Fruit fly (Drosophila melanogaster) whole organism, embryonic: Measurements from ENCODE around the gene SP555.

ENCODE experiments used
- Antp ChIP-seq: fragments of 200-800 bp; sonication (Bioruptor generic); optimal IDR thresholded peaks from 3 replicates; lab custom pipeline; 2016; ENCODE audit warnings: missing biosample characterization, missing genetic modification characterization
- Atf-2 ChIP-seq: fragments of 200-800 bp; sonication (Bioruptor generic); optimal IDR thresholded peaks from 2 replicates; lab custom pipeline; 2016; ENCODE audit warnings: missing biosample characterization, missing genetic modification characterization
- Bgb ChIP-seq: fragments of 200-800 bp; sonication (Bioruptor generic); IDR thresholded peaks from 2 replicates; pipeline ENCODE4 v1.3.6; 2022; ENCODE audit warnings: missing biosample characterization, missing genetic modification characterization; ENCODE audit not compliant: partially characterized antibody
- CG12155 ChIP-seq: fragments of 200-800 bp; sonication (Bioruptor generic); optimal IDR thresholded peaks from 3 replicates; lab custom pipeline; 2016; ENCODE audit warnings: missing biosample characterization, missing genetic modification characterization
- CG12219 ChIP-seq: fragments of 200-800 bp; sonication (Bioruptor generic); optimal IDR thresholded peaks from 3 replicates; lab custom pipeline; 2018; ENCODE audit warnings: missing biosample characterization, mild to moderate bottlenecking, missing genetic modification characterization
- CG13424 ChIP-seq: fragments of 200-800 bp; sonication (Bioruptor generic); optimal IDR thresholded peaks from 2 replicates; lab custom pipeline; 2019; ENCODE audit warnings: missing biosample characterization, mild to moderate bottlenecking, missing genetic modification characterization, moderate library complexity
- CG13624 ChIP-seq: fragments of 200-800 bp; sonication (Bioruptor generic); optimal IDR thresholded peaks from 2 replicates; lab custom pipeline; 2016; ENCODE audit warnings: missing biosample characterization, missing genetic modification characterization
- CG14965 ChIP-seq: fragments of 200-800 bp; sonication (Bioruptor generic); optimal IDR thresholded peaks from 2 replicates; lab custom pipeline; 2016; ENCODE audit warnings: missing biosample characterization, missing genetic modification characterization, borderline replicate concordance
- CG18764 ChIP-seq: fragments of 200-800 bp; sonication (Bioruptor generic); optimal IDR thresholded peaks from 3 replicates; lab custom pipeline; 2016; ENCODE audit warnings: missing biosample characterization, missing genetic modification characterization
- CG2678 ChIP-seq: fragments of 200-800 bp; sonication (Bioruptor generic); optimal IDR thresholded peaks from 3 replicates; lab custom pipeline; 2019; ENCODE audit warnings: missing biosample characterization, mild to moderate bottlenecking, missing genetic modification characterization, moderate library complexity
- CG3838 ChIP-seq: fragments of 200-800 bp; sonication (Bioruptor generic); optimal IDR thresholded peaks from 3 replicates; lab custom pipeline; 2016; ENCODE audit warnings: missing biosample characterization, missing genetic modification characterization
- CG4404 ChIP-seq: fragments of 200-800 bp; sonication (Bioruptor generic); IDR thresholded peaks from 2 replicates; pipeline ENCODE4 v1.3.6; 2022; ENCODE audit warnings: missing biosample characterization, missing genetic modification characterization
- CG4424 ChIP-seq: fragments of 200-800 bp; sonication (Bioruptor generic); optimal IDR thresholded peaks from 3 replicates; lab custom pipeline; 2016; ENCODE audit warnings: missing biosample characterization, missing genetic modification characterization
- CG5180 ChIP-seq: fragments of 200-800 bp; sonication (Bioruptor generic); optimal IDR thresholded peaks from 3 replicates; lab custom pipeline; 2017; ENCODE audit warnings: missing biosample characterization, missing genetic modification characterization, mild to moderate bottlenecking, moderate library complexity, missing genetic modification reagents
- CG6654 ChIP-seq: fragments of 200-800 bp; sonication (Bioruptor generic); optimal IDR thresholded peaks from 2 replicates; lab custom pipeline; 2017; ENCODE audit warnings: missing biosample characterization, mild to moderate bottlenecking, missing genetic modification characterization
- CG8290 ChIP-seq, 3 experiments: fragments of 200-800 bp; sonication (Bioruptor generic); optimal IDR thresholded peaks; 2 replicates each; lab custom pipeline; 2016 to 2019; ENCODE audit warnings: missing biosample characterization in 3 of 3, missing genetic modification characterization in 3 of 3, mild to moderate bottlenecking in 2 of 3, moderate library complexity in 1 of 3
- CG8359 ChIP-seq: fragments of 200-800 bp; sonication (Bioruptor generic); optimal IDR thresholded peaks from 2 replicates; lab custom pipeline; 2017; ENCODE audit warnings: missing biosample characterization, mild to moderate bottlenecking, missing genetic modification characterization, borderline replicate concordance
- CG9215 ChIP-seq: fragments of 200-800 bp; sonication (Bioruptor generic); IDR thresholded peaks from 2 replicates; pipeline ENCODE4 v1.3.6; 2022; ENCODE audit warnings: missing biosample characterization, missing genetic modification characterization
- CHES-1-like ChIP-seq: fragments of 200-800 bp; sonication (Bioruptor generic); optimal IDR thresholded peaks from 2 replicates; lab custom pipeline; 2016; ENCODE audit warnings: missing biosample characterization, missing genetic modification characterization
- Chrac-16 ChIP-seq: fragments of 200-800 bp; sonication (Bioruptor generic); optimal IDR thresholded peaks from 3 replicates; lab custom pipeline; 2016; ENCODE audit warnings: missing biosample characterization, missing genetic modification characterization
- CkIIα-i1 ChIP-seq: fragments of 200-800 bp; sonication (Bioruptor generic); IDR thresholded peaks from 2 replicates; pipeline ENCODE4 v1.3.6; 2022; ENCODE audit warnings: missing biosample characterization, missing genetic modification characterization
- E2f2 ChIP-seq: fragments of 200-800 bp; sonication (Bioruptor generic); IDR thresholded peaks from 2 replicates; pipeline ENCODE4 v1.3.6; 2022; ENCODE audit warnings: missing biosample characterization, missing genetic modification characterization
- HLHmδ ChIP-seq: fragments of 200-800 bp; sonication (Bioruptor generic); optimal IDR thresholded peaks from 2 replicates; lab custom pipeline; 2018; ENCODE audit warnings: missing biosample characterization, mild to moderate bottlenecking, missing genetic modification characterization, moderate library complexity
- Hmx ChIP-seq: fragments of 200-800 bp; sonication (Bioruptor generic); optimal IDR thresholded peaks from 2 replicates; lab custom pipeline; 2016; ENCODE audit warnings: missing biosample characterization, missing genetic modification characterization
- Hr3 ChIP-seq: fragments of 200-800 bp; sonication (Bioruptor generic); optimal IDR thresholded peaks from 3 replicates; lab custom pipeline; 2016; ENCODE audit warnings: missing biosample characterization, missing genetic modification characterization
- Hsf ChIP-seq: fragments of 200-800 bp; sonication (Bioruptor generic); optimal IDR thresholded peaks from 3 replicates; lab custom pipeline; 2016; ENCODE audit warnings: missing biosample characterization, missing genetic modification characterization
- MESR4 ChIP-seq: fragments of 200-800 bp; sonication (Bioruptor generic); optimal IDR thresholded peaks from 2 replicates; lab custom pipeline; 2018; ENCODE audit warnings: missing biosample characterization, mild to moderate bottlenecking, missing genetic modification characterization, moderate library complexity
- NfI ChIP-seq: fragments of 200-800 bp; sonication (Bioruptor generic); optimal IDR thresholded peaks from 3 replicates; lab custom pipeline; 2018; ENCODE audit warnings: missing biosample characterization, mild to moderate bottlenecking, missing genetic modification characterization, moderate library complexity
- Optix ChIP-seq: fragments of 200-800 bp; sonication (Bioruptor generic); IDR thresholded peaks from 3 replicates; pipeline ENCODE4 v1.3.6; 2022; ENCODE audit warnings: missing biosample characterization, missing genetic modification characterization
- Poxn ChIP-seq: fragments of 200-800 bp; sonication (Bioruptor generic); IDR thresholded peaks from 2 replicates; pipeline ENCODE4 v1.3.6; 2022; ENCODE audit warnings: missing biosample characterization, missing genetic modification characterization
- Six4 ChIP-seq: fragments of 200-800 bp; sonication (Bioruptor generic); optimal IDR thresholded peaks from 2 replicates; lab custom pipeline; 2016; ENCODE audit warnings: missing biosample characterization, missing genetic modification characterization
- TFAM ChIP-seq: fragments of 200-800 bp; sonication (Bioruptor generic); optimal IDR thresholded peaks from 2 replicates; lab custom pipeline; 2017; ENCODE audit warnings: missing biosample characterization, missing genetic modification characterization, inconsistent platforms
- Xrp1 ChIP-seq: fragments of 200-800 bp; sonication (Bioruptor generic); IDR thresholded peaks from 2 replicates; pipeline ENCODE4 v1.3.6; 2022; ENCODE audit warnings: missing biosample characterization, missing genetic modification characterization
- ato ChIP-seq: fragments of 200-800 bp; sonication (Bioruptor generic); IDR thresholded peaks from 2 replicates; pipeline ENCODE4 v1.3.6; 2022; ENCODE audit warnings: missing biosample characterization, missing genetic modification characterization; ENCODE audit not compliant: partially characterized antibody
- caup ChIP-seq: fragments of 200-800 bp; sonication (Bioruptor generic); optimal IDR thresholded peaks from 3 replicates; lab custom pipeline; 2017; ENCODE audit warnings: missing biosample characterization, mild to moderate bottlenecking, missing genetic modification characterization, moderate library complexity; ENCODE audit not compliant: severe bottlenecking
- en ChIP-seq: fragments of 200-800 bp; sonication (Bioruptor generic); optimal IDR thresholded peaks from 2 replicates; lab custom pipeline; 2016; ENCODE audit warnings: missing biosample characterization, missing genetic modification characterization
- grn ChIP-seq: fragments of 200-800 bp; sonication (Bioruptor generic); optimal IDR thresholded peaks from 3 replicates; lab custom pipeline; 2017; ENCODE audit warnings: missing biosample characterization, missing genetic modification characterization
- h ChIP-seq: fragments of >200 bp; optimal IDR thresholded peaks from 2 replicates; lab custom pipeline; 2017
- lola ChIP-seq, 3 experiments: fragments of >200 bp in 2 of 3; fragments of 200-800 bp in 1 of 3; sonication (Bioruptor generic) in 1 of 3; optimal IDR thresholded peaks; 2 replicates each; lab custom pipeline; 2017 to 2019; ENCODE audit warnings: missing biosample characterization in 3 of 3, missing genetic modification characterization in 3 of 3, mild to moderate bottlenecking in 1 of 3, moderate library complexity in 1 of 3
- nerfin-2 ChIP-seq: fragments of 200-800 bp; sonication (Bioruptor generic); IDR thresholded peaks from 2 replicates; pipeline ENCODE4 v1.3.6; 2022; ENCODE audit warnings: missing biosample characterization, missing genetic modification characterization; ENCODE audit not compliant: partially characterized antibody
- nmo ChIP-seq: fragments of 200-800 bp; sonication (Bioruptor generic); optimal IDR thresholded peaks from 2 replicates; lab custom pipeline; 2018; ENCODE audit warnings: missing biosample characterization, mild to moderate bottlenecking, missing genetic modification characterization, moderate library complexity
- onecut ChIP-seq: fragments of 200-800 bp; sonication (Bioruptor generic); IDR thresholded peaks from 2 replicates; pipeline ENCODE4 v1.3.6; 2022; ENCODE audit warnings: missing biosample characterization, missing genetic modification characterization
- pum ChIP-seq: fragments of 200-800 bp; sonication (Bioruptor generic); optimal IDR thresholded peaks from 2 replicates; lab custom pipeline; 2016; ENCODE audit warnings: missing biosample characterization, missing genetic modification characterization
- repo ChIP-seq: fragments of 200-800 bp; sonication (Bioruptor generic); optimal IDR thresholded peaks from 2 replicates; lab custom pipeline; 2016; ENCODE audit warnings: missing biosample characterization, missing genetic modification characterization
- salm ChIP-seq: fragments of 200-800 bp; sonication (Bioruptor generic); optimal IDR thresholded peaks from 2 replicates; lab custom pipeline; 2018; ENCODE audit warnings: missing biosample characterization, mild to moderate bottlenecking, missing genetic modification characterization
- sisA ChIP-seq: fragments of 200-800 bp; sonication (Bioruptor generic); IDR thresholded peaks from 2 replicates; pipeline ENCODE4 v1.3.6; 2022; ENCODE audit warnings: missing biosample characterization, missing genetic modification characterization
- slbo ChIP-seq: fragments of 200-800 bp; sonication (Bioruptor generic); IDR thresholded peaks from 2 replicates; pipeline ENCODE4 v1.3.6; 2022; ENCODE audit warnings: missing biosample characterization, missing genetic modification characterization
- tap ChIP-seq: fragments of 200-800 bp; optimal IDR thresholded peaks from 3 replicates; lab custom pipeline; 2019; ENCODE audit warnings: missing biosample characterization, mild to moderate bottlenecking, missing genetic modification characterization, moderate library complexity
- tna ChIP-seq: fragments of 200-800 bp; sonication (Bioruptor generic); IDR thresholded peaks from 2 replicates; pipeline ENCODE4 v1.3.6; 2022; ENCODE audit warnings: missing biosample characterization, missing genetic modification characterization; ENCODE audit not compliant: partially characterized antibody
- ttk ChIP-seq: fragments of 200-800 bp; sonication (Bioruptor generic); IDR thresholded peaks from 2 replicates; pipeline ENCODE4 v2.1.2; 2022; ENCODE audit warnings: missing biosample characterization, missing genetic modification characterization

SP555 gene

dm6 chr2L:5010784-5011260, 26.7 kb upstream of the SP555 start, which contains the start of the genes CG31917, Tfb5 and SelT (continued):
- TF ChIP-seq ato (GFP tag; lab: Robert Waterston, UW) (no peak), Bgb (GFP tag; lab: Robert Waterston, UW) (peak; percentile 75), onecut (GFP tag; lab: Robert Waterston, UW) (peak; percentile 57; the same call in 1 of the 2 replicates), Hr3 (GFP tag; lab: Kevin White, UChicago) (peak; percentile 53), tap (no peak), nmo (GFP tag; lab: Kevin White, UChicago) (peak; percentile 76), Atf-2 (GFP tag; lab: Kevin White, UChicago) (peak; percentile 30), CkIIα-i1 (GFP tag; lab: Robert Waterston, UW) (no peak), slbo (peak; percentile 71), CG6654 (GFP tag; lab: Kevin White, UChicago) (no peak), salm (tag; lab: Kevin White, UChicago) (peak; percentile 10), grn (GFP tag; lab: Kevin White, UChicago) (no peak), CG5180 (GFP tag; lab: Kevin White, UChicago) (no peak), Six4 (GFP tag; lab: Kevin White, UChicago) (no peak), E2f2 (GFP tag; lab: Robert Waterston, UW) (0 out of 2 replicates have a peak, but pooled peaks have one; percentile 11), ttk (no peak), TFAM (GFP tag; lab: Kevin White, UChicago) (no peak), nerfin-2 (GFP tag; lab: Robert Waterston, UW) (peak; percentile 37; the same call in 1 of the 2 replicates), CHES-1-like (GFP tag; lab: Kevin White, UChicago) (peak; percentile 71), caup (no peak), CG13624 (GFP tag; lab: Kevin White, UChicago) (peak; percentile 82), Hsf (GFP tag; lab: Kevin White, UChicago) (peak; percentile 73), CG3838 (GFP tag; lab: Kevin White, UChicago) (peak; percentile 38), CG13424 (tag; lab: Kevin White, UChicago) (peak; percentile 70), CG14965 (no peak), NfI (GFP tag; lab: Kevin White, UChicago) (peak; percentile 59), CG12155 (GFP tag; lab: Kevin White, UChicago) (peak; percentile 66), pum (GFP tag; lab: Kevin White, UChicago) (peak; percentile 15), Antp (GFP tag; lab: Kevin White, UChicago) (peak; percentile 55), Poxn (GFP tag; lab: Robert Waterston, UW) (no peak), CG12219 (GFP tag; lab: Kevin White, UChicago) (peak; percentile 11), CG8290 (GFP tag; optimal IDR thresholded peaks at IDR 0.05; lab: Kevin White, UChicago) (peak; percentile 64), CG8290 (tag; optimal IDR thresholded peaks at IDR 0.05; lab: Kevin White, UChicago) (no peak), CG4424 (GFP tag; lab: Kevin White, UChicago) (peak; percentile 52), repo (GFP tag; lab: Kevin White, UChicago) (peak; percentile 35), CG4404 (no peak), Chrac-16 (GFP tag; lab: Kevin White, UChicago) (peak; percentile 46), lola (GFP tag; optimal IDR thresholded peaks at IDR 0.05; lab: Kevin White, UChicago) (peak in 1 of 3 experiments; percentile 50), h (lab: Kevin White, UChicago) (no peak), HLHmδ (GFP tag; lab: Kevin White, UChicago) (no peak), en (no peak), CG8359 (GFP tag; lab: Kevin White, UChicago) (no peak), Xrp1 (GFP tag; lab: Robert Waterston, UW) (peak; percentile 43; the same call in 1 of the 2 replicates), CG18764 (GFP tag; lab: Kevin White, UChicago) (no peak), CG2678 (no peak), Hmx (GFP tag; lab: Kevin White, UChicago) (no peak), MESR4 (GFP tag; lab: Kevin White, UChicago) (peak; percentile 65), Optix (GFP tag; lab: Robert Waterston, UW) (no peak), CG9215 (peak; percentile 18; the same call in 1 of the 2 replicates), tna (GFP tag; lab: Robert Waterston, UW) (no peak), sisA (GFP tag; lab: Robert Waterston, UW) (peak; percentile 59; the same call in 1 of the 2 replicates)
